Fruit fly (Drosophila melanogaster) whole organism, embryonic: ENCODE results near the gene CG33552.

Experiments used
- Aef1 ChIP-seq: fragments of 200-800 bp; sonication (Bioruptor generic); IDR thresholded peaks from 3 replicates; pipeline ENCODE4 v1.3.6; 2022; ENCODE audit warnings: missing biosample characterization, missing genetic modification characterization
- B-H1 ChIP-seq: fragments of 200-800 bp; sonication (Bioruptor generic); IDR thresholded peaks from 3 replicates; pipeline ENCODE4 v1.3.6; 2022; ENCODE audit warnings: missing biosample characterization, missing genetic modification characterization
- CG10462 ChIP-seq: fragments of 200-800 bp; sonication (Bioruptor generic); optimal IDR thresholded peaks from 2 replicates; lab custom pipeline; 2016; ENCODE audit warnings: missing biosample characterization, missing genetic modification characterization
- CG11247 ChIP-seq: fragments of 200-800 bp; sonication (Bioruptor generic); IDR thresholded peaks from 2 replicates; pipeline ENCODE4 v1.3.6; 2022; ENCODE audit warnings: missing biosample characterization, missing genetic modification characterization
- CG12071 ChIP-seq: fragments of 200-800 bp; sonication (Bioruptor generic); optimal IDR thresholded peaks from 3 replicates; lab custom pipeline; 2018; ENCODE audit warnings: missing biosample characterization, mild to moderate bottlenecking, missing genetic modification characterization
- CG12104 ChIP-seq: fragments of 200-800 bp; sonication (Bioruptor generic); optimal IDR thresholded peaks from 3 replicates; lab custom pipeline; 2016; ENCODE audit warnings: missing biosample characterization, missing genetic modification characterization
- CG12236 ChIP-seq: fragments of 200-800 bp; sonication (Bioruptor generic); optimal IDR thresholded peaks from 2 replicates; lab custom pipeline; 2016; ENCODE audit warnings: missing biosample characterization, missing genetic modification characterization
- CG12391 ChIP-seq: fragments of 200-800 bp; sonication (Bioruptor generic); optimal IDR thresholded peaks from 3 replicates; lab custom pipeline; 2018; ENCODE audit warnings: missing biosample characterization, mild to moderate bottlenecking, missing genetic modification characterization, moderate library complexity
- CG14014 ChIP-seq: fragments of 200-800 bp; sonication (Bioruptor generic); IDR thresholded peaks from 2 replicates; pipeline ENCODE4 v1.3.6; 2022; ENCODE audit warnings: missing biosample characterization, missing genetic modification characterization
- CG14710 ChIP-seq: fragments of 200-800 bp; sonication (Bioruptor generic); optimal IDR thresholded peaks from 3 replicates; lab custom pipeline; 2019; ENCODE audit warnings: missing biosample characterization, mild to moderate bottlenecking, missing genetic modification characterization, moderate library complexity
- CG17361 ChIP-seq: fragments of 200-800 bp; sonication (Bioruptor generic); IDR thresholded peaks from 3 replicates; pipeline ENCODE4 v1.3.6; 2022; ENCODE audit warnings: missing biosample characterization, missing genetic modification characterization
- CG18476 ChIP-seq: fragments of 200-800 bp; sonication (Bioruptor generic); optimal IDR thresholded peaks from 2 replicates; lab custom pipeline; 2016; ENCODE audit warnings: missing biosample characterization, mild to moderate bottlenecking, missing genetic modification characterization
- CG4404 ChIP-seq: fragments of 200-800 bp; sonication (Bioruptor generic); IDR thresholded peaks from 2 replicates; pipeline ENCODE4 v1.3.6; 2022; ENCODE audit warnings: missing biosample characterization, missing genetic modification characterization
- CG6254 ChIP-seq: fragments of 200-800 bp; sonication (Bioruptor generic); optimal IDR thresholded peaks from 3 replicates; lab custom pipeline; 2017; ENCODE audit warnings: mild to moderate bottlenecking, missing biosample characterization, missing genetic modification reagents, missing genetic modification characterization
- CG6654 ChIP-seq: fragments of 200-800 bp; sonication (Bioruptor generic); optimal IDR thresholded peaks from 2 replicates; lab custom pipeline; 2017; ENCODE audit warnings: missing biosample characterization, mild to moderate bottlenecking, missing genetic modification characterization
- CG6765 ChIP-seq: fragments of 200-800 bp; sonication (Bioruptor generic); optimal IDR thresholded peaks from 3 replicates; lab custom pipeline; 2017; ENCODE audit warnings: missing biosample characterization, mild to moderate bottlenecking, missing genetic modification characterization
- CG7556 ChIP-seq: fragments of 200-800 bp; sonication (Bioruptor generic); optimal IDR thresholded peaks from 2 replicates; lab custom pipeline; 2017; ENCODE audit warnings: missing biosample characterization, mild to moderate bottlenecking, missing genetic modification characterization
- CG7745 ChIP-seq: fragments of 200-800 bp; sonication (Bioruptor generic); optimal IDR thresholded peaks from 2 replicates; lab custom pipeline; 2018; ENCODE audit warnings: missing biosample characterization, mild to moderate bottlenecking, missing genetic modification characterization, moderate library complexity
- CG7786 ChIP-seq: fragments of 200-800 bp; sonication (Bioruptor generic); optimal IDR thresholded peaks from 2 replicates; lab custom pipeline; 2016; ENCODE audit warnings: missing biosample characterization, missing genetic modification characterization
- CG8281 ChIP-seq: fragments of 200-800 bp; sonication (Bioruptor generic); optimal IDR thresholded peaks from 2 replicates; lab custom pipeline; 2018; ENCODE audit warnings: missing biosample characterization, mild to moderate bottlenecking, missing genetic modification characterization, moderate library complexity
- CG8388 ChIP-seq: fragments of 200-800 bp; sonication (Bioruptor generic); optimal IDR thresholded peaks from 2 replicates; lab custom pipeline; 2019; ENCODE audit warnings: missing biosample characterization, mild to moderate bottlenecking, missing genetic modification characterization, moderate library complexity
- CG9727 ChIP-seq: fragments of 200-800 bp; sonication (Bioruptor generic); optimal IDR thresholded peaks from 3 replicates; lab custom pipeline; 2017; ENCODE audit warnings: missing biosample characterization, mild to moderate bottlenecking, missing genetic modification characterization
- CG9797 ChIP-seq: fragments of 200-800 bp; sonication (Bioruptor generic); optimal IDR thresholded peaks from 3 replicates; lab custom pipeline; 2018; ENCODE audit warnings: missing biosample characterization, mild to moderate bottlenecking, missing genetic modification characterization
- CG9876 ChIP-seq: fragments of 200-800 bp; sonication (Bioruptor generic); optimal IDR thresholded peaks from 2 replicates; lab custom pipeline; 2016; ENCODE audit warnings: missing biosample characterization, missing genetic modification characterization
- Dref ChIP-seq: fragments of 200-800 bp; sonication (Bioruptor generic); IDR thresholded peaks from 2 replicates; pipeline ENCODE4 v1.3.6; 2022; ENCODE audit warnings: missing biosample characterization, missing genetic modification characterization
- ERR ChIP-seq: fragments of 200-800 bp; sonication (Bioruptor generic); optimal IDR thresholded peaks from 2 replicates; lab custom pipeline; 2016; ENCODE audit warnings: missing biosample characterization, missing genetic modification characterization
- Ets97D ChIP-seq: fragments of 200-800 bp; sonication (Bioruptor generic); optimal IDR thresholded peaks from 3 replicates; lab custom pipeline; 2016; ENCODE audit warnings: missing biosample characterization, missing genetic modification characterization
- Gug ChIP-seq: fragments of 200-800 bp; sonication (Bioruptor generic); IDR thresholded peaks from 4 replicates; pipeline ENCODE4 v1.3.6; 2022; ENCODE audit warnings: missing biosample characterization, missing genetic modification characterization
- Hsf ChIP-seq: fragments of 200-800 bp; sonication (Bioruptor generic); optimal IDR thresholded peaks from 3 replicates; lab custom pipeline; 2016; ENCODE audit warnings: missing biosample characterization, missing genetic modification characterization
- TFAM ChIP-seq: fragments of 200-800 bp; sonication (Bioruptor generic); optimal IDR thresholded peaks from 2 replicates; lab custom pipeline; 2017; ENCODE audit warnings: missing biosample characterization, missing genetic modification characterization, inconsistent platforms
- Taf1 ChIP-seq: fragments of 200-800 bp; sonication (Bioruptor generic); IDR thresholded peaks from 2 replicates; pipeline ENCODE4 v1.3.6; 2022; ENCODE audit warnings: missing biosample characterization, missing genetic modification characterization
- ara ChIP-seq: fragments of 200-800 bp; sonication (Bioruptor generic); IDR thresholded peaks from 2 replicates; pipeline ENCODE4 v1.3.6; 2022; ENCODE audit warnings: missing biosample characterization, missing genetic modification characterization
- bowl ChIP-seq: fragments of 200-800 bp; sonication (Bioruptor generic); IDR thresholded peaks from 2 replicates; pipeline ENCODE4 v1.3.6; 2022; ENCODE audit warnings: missing biosample characterization, missing genetic modification characterization
- bsh ChIP-seq, 2 experiments: fragments of 200-800 bp; sonication (Bioruptor generic); optimal IDR thresholded peaks; 2 replicates each; lab custom pipeline; 2017 to 2018; ENCODE audit warnings: mild to moderate bottlenecking in 2 of 2, missing biosample characterization in 2 of 2, missing genetic modification characterization in 2 of 2, moderate library complexity in 1 of 2
- crol ChIP-seq: fragments of 200-800 bp; sonication (Bioruptor generic); IDR thresholded peaks from 2 replicates; pipeline ENCODE4 v1.3.6; 2022; ENCODE audit warnings: missing biosample characterization, missing genetic modification characterization
- dimm ChIP-seq: fragments of 200-800 bp; sonication (Bioruptor generic); IDR thresholded peaks from 2 replicates; pipeline ENCODE4 v1.3.6; 2022; ENCODE audit warnings: missing biosample characterization, missing genetic modification characterization
- disco-r ChIP-seq: fragments of 200-800 bp; sonication (Bioruptor generic); optimal IDR thresholded peaks from 2 replicates; lab custom pipeline; 2016; ENCODE audit warnings: missing biosample characterization, missing genetic modification characterization
- ems ChIP-seq: fragments of 200-800 bp; sonication (Bioruptor generic); optimal IDR thresholded peaks from 3 replicates; lab custom pipeline; 2016; ENCODE audit warnings: missing biosample characterization, missing genetic modification characterization
- en ChIP-seq: fragments of 200-800 bp; sonication (Bioruptor generic); optimal IDR thresholded peaks from 2 replicates; lab custom pipeline; 2016; ENCODE audit warnings: missing biosample characterization, missing genetic modification characterization
- ftz-f1 ChIP-seq: fragments of 200-800 bp; sonication (Bioruptor generic); optimal IDR thresholded peaks from 2 replicates; lab custom pipeline; 2016; ENCODE audit warnings: missing biosample characterization, missing genetic modification characterization
- ind ChIP-seq: fragments of 200-800 bp; sonication (Bioruptor generic); optimal IDR thresholded peaks from 3 replicates; lab custom pipeline; 2016; ENCODE audit warnings: missing biosample characterization, missing genetic modification characterization
- kah ChIP-seq: fragments of 200-800 bp; sonication (Bioruptor generic); optimal IDR thresholded peaks from 2 replicates; lab custom pipeline; 2018; ENCODE audit warnings: missing biosample characterization, mild to moderate bottlenecking, missing genetic modification characterization
- maf-S ChIP-seq: fragments of 200-800 bp; sonication (Bioruptor generic); optimal IDR thresholded peaks from 2 replicates; lab custom pipeline; 2016; ENCODE audit warnings: missing biosample characterization, missing genetic modification characterization
- oc ChIP-seq: fragments of 200-800 bp; sonication (Bioruptor generic); optimal IDR thresholded peaks from 2 replicates; lab custom pipeline; 2018; ENCODE audit warnings: missing biosample characterization, mild to moderate bottlenecking, missing genetic modification characterization, moderate library complexity
- onecut ChIP-seq: fragments of 200-800 bp; sonication (Bioruptor generic); IDR thresholded peaks from 2 replicates; pipeline ENCODE4 v1.3.6; 2022; ENCODE audit warnings: missing biosample characterization, missing genetic modification characterization
- pfk ChIP-seq: fragments of 200-800 bp; sonication (Bioruptor generic); optimal IDR thresholded peaks from 2 replicates; lab custom pipeline; 2018; ENCODE audit warnings: missing biosample characterization, mild to moderate bottlenecking, missing genetic modification characterization, moderate library complexity
- run ChIP-seq: fragments of 200-800 bp; sonication (Bioruptor generic); optimal IDR thresholded peaks from 3 replicates; lab custom pipeline; 2018; ENCODE audit warnings: missing biosample characterization, mild to moderate bottlenecking, missing genetic modification characterization
- sim ChIP-seq: fragments of 200-800 bp; sonication (Bioruptor generic); IDR thresholded peaks from 2 replicates; pipeline ENCODE4 v1.3.6; 2022; ENCODE audit warnings: missing biosample characterization, missing genetic modification characterization
- sima ChIP-seq: fragments of 200-800 bp; sonication (Bioruptor generic); optimal IDR thresholded peaks from 2 replicates; lab custom pipeline; 2016; ENCODE audit warnings: missing biosample characterization, missing genetic modification characterization
- sqz ChIP-seq: fragments of 200-800 bp; sonication (Bioruptor generic); optimal IDR thresholded peaks from 3 replicates; lab custom pipeline; 2018; ENCODE audit warnings: missing biosample characterization, mild to moderate bottlenecking, missing genetic modification characterization
- tin ChIP-seq: fragments of 200-800 bp; sonication (Bioruptor generic); optimal IDR thresholded peaks from 3 replicates; lab custom pipeline; 2016; ENCODE audit warnings: missing biosample characterization, missing genetic modification characterization
- ttk ChIP-seq: fragments of 200-800 bp; sonication (Bioruptor generic); IDR thresholded peaks from 2 replicates; pipeline ENCODE4 v2.1.2; 2022; ENCODE audit warnings: missing biosample characterization, missing genetic modification characterization
- wek ChIP-seq: fragments of 200-800 bp; sonication (Bioruptor generic); optimal IDR thresholded peaks from 3 replicates; lab custom pipeline; 2018; ENCODE audit warnings: missing biosample characterization, mild to moderate bottlenecking, missing genetic modification characterization, moderate library complexity

Gene CG33552

DNA sequence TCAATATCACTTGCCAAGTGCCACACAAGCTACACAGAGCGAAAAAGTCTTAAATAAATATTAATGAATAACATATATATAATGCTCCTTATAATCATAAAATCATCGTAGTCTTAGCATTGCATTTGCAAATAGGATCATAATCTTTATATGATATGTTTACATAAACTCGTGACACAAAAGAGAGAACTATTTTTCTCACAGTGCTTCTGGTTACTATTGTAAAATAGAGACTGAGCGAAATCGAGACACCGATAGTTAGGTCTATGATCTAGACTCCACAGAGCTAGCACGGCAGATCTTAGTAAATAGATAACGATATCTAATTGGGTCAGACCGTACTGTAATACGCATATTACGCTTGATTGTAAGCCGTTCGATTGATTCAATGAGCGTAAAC is 27.4 kb downstream of the CG33552 start (continued):
- no peak for TF ChIP-seq Ets97D
- peak; percentile 34 for TF ChIP-seq ems (GFP tag; lab: Kevin White, UChicago)
- TF ChIP-seq maf-S: no peak
- no peak for TF ChIP-seq B-H1 (GFP tag; lab: Robert Waterston, UW)
- TF ChIP-seq disco-r (GFP tag; lab: Kevin White, UChicago): no peak
- TF ChIP-seq sqz: no peak
- TF ChIP-seq en: no peak
- TF ChIP-seq CG14014 (GFP tag; lab: Robert Waterston, UW): peak; percentile 88
- no peak for TF ChIP-seq wek (GFP tag; lab: Kevin White, UChicago)
- TF ChIP-seq CG6254 (GFP tag; lab: Kevin White, UChicago): no peak
- TF ChIP-seq bsh (GFP tag; optimal IDR thresholded peaks at IDR 0.05; lab: Kevin White, UChicago): peak in 1 of 2 experiments; percentile 88
- no peak for TF ChIP-seq ara (GFP tag; lab: Robert Waterston, UW)
- no peak for TF ChIP-seq CG12236 (GFP tag; lab: Kevin White, UChicago)
- peak; percentile 52 for TF ChIP-seq CG18476
- TF ChIP-seq CG11247 (GFP tag; lab: Robert Waterston, UW): peak; percentile 64
- no peak for TF ChIP-seq crol (GFP tag; lab: Robert Waterston, UW)
- peak; percentile 79 for TF ChIP-seq Aef1 (GFP tag; lab: Robert Waterston, UW)
- peak; percentile 76; the same call in 1 of the 2 replicates for TF ChIP-seq bowl
- TF ChIP-seq Dref (GFP tag; lab: Robert Waterston, UW): no peak
- TF ChIP-seq CG8388: peak; percentile 69
- no peak for TF ChIP-seq TFAM (GFP tag; lab: Kevin White, UChicago)
- peak; percentile 60 for TF ChIP-seq CG9727 (GFP tag; lab: Kevin White, UChicago)
- TF ChIP-seq CG4404: no peak
- TF ChIP-seq CG17361: no peak
- no peak for TF ChIP-seq dimm (GFP tag; lab: Robert Waterston, UW)
- TF ChIP-seq tin: peak; percentile 63
- TF ChIP-seq ttk (GFP tag; lab: Robert Waterston, UW): peak; percentile 83
- no peak for TF ChIP-seq CG6765 (GFP tag; lab: Kevin White, UChicago)
- peak; percentile 48 for TF ChIP-seq Hsf (GFP tag; lab: Kevin White, UChicago)
- no peak for TF ChIP-seq ftz-f1 (GFP tag; lab: Kevin White, UChicago)
- no peak for TF ChIP-seq CG6654 (GFP tag; lab: Kevin White, UChicago)
- TF ChIP-seq ERR (GFP tag; lab: Kevin White, UChicago): no peak
- no peak for TF ChIP-seq CG8281 (tag; lab: Kevin White, UChicago)
- no peak for TF ChIP-seq CG12071 (GFP tag; lab: Kevin White, UChicago)
- no peak for TF ChIP-seq CG9797
- TF ChIP-seq CG7786: no peak
- TF ChIP-seq sim (GFP tag; lab: Robert Waterston, UW): peak; percentile 68; the same call in 1 of the 2 replicates
- no peak for TF ChIP-seq Taf1
- no peak for TF ChIP-seq CG7745 (tag; lab: Kevin White, UChicago)
- no peak for TF ChIP-seq kah (GFP tag; lab: Kevin White, UChicago)
- peak; percentile 74 for TF ChIP-seq CG7556 (GFP tag; lab: Kevin White, UChicago)
- peak; percentile 4 for TF ChIP-seq CG10462 (GFP tag; lab: Kevin White, UChicago)
- peak; percentile 3 for TF ChIP-seq run (tag; lab: Kevin White, UChicago)
- TF ChIP-seq CG9876: no peak
- no peak for TF ChIP-seq CG14710 (tag; lab: Kevin White, UChicago)
- peak; percentile 58 for TF ChIP-seq CG12104 (GFP tag; lab: Kevin White, UChicago)
- peak; percentile 66 for TF ChIP-seq oc (tag; lab: Kevin White, UChicago)
- TF ChIP-seq CG12391 (tag; lab: Kevin White, UChicago): peak; percentile 85
- TF ChIP-seq ind: no peak
- TF ChIP-seq pfk (GFP tag; lab: Kevin White, UChicago): no peak
- no peak for TF ChIP-seq Gug (GFP tag; lab: Robert Waterston, UW)
- peak; percentile 69 for TF ChIP-seq onecut
- no peak for TF ChIP-seq sima (GFP tag; lab: Kevin White, UChicago)
